ENCODE assay signal across 5 worm cellular contexts in genomic region chrX:12876795-12877530, ce11.
TF ChIP-seq lines count a peak whose summit lies in the region.

Gene bcat-1, plus strand, starts transcription at chrX:12877480.

TF ChIP-seq in whole organism, L1 larva, 84 proteins besides CTCF, POLR2A, EP300 and RAD21 (continues in another document):
- TF ChIP-seq lir-3 (tag; optimal IDR thresholded peaks at IDR 0.05; lab: Kevin White, UChicago; ENCODE audit: poor library complexity) (peak; percentile 54), ztf-4 (tag; optimal IDR thresholded peaks at IDR 0.05; lab: Kevin White, UChicago) (peak; percentile 20), ets-5 (GFP tag; IDR thresholded peaks at IDR 0.05; lab: Robert Waterston, UW) (no peak), lin-15B (tag; optimal IDR thresholded peaks at IDR 0.05; lab: Kevin White, UChicago) (no peak), nhr-77 (tag; optimal IDR thresholded peaks at IDR 0.05; lab: Kevin White, UChicago) (peak; percentile 46), xbp-1 (tag; optimal IDR thresholded peaks at IDR 0.05; lab: Kevin White, UChicago) (peak; percentile 69), aha-1 (tag; optimal IDR thresholded peaks at IDR 0.05; lab: Kevin White, UChicago) (no peak), dsc-1 (tag; optimal IDR thresholded peaks at IDR 0.05; lab: Kevin White, UChicago) (peak; percentile 55), nhr-19 (GFP tag; conservative IDR thresholded peaks at IDR 0.05; lab: Robert Waterston, UW) (peak; percentile 75), hpl-2 (GFP tag; optimal IDR thresholded peaks at IDR 0.05; lab: Kevin White, UChicago) (no peak), isw-1 (GFP tag; IDR thresholded peaks at IDR 0.05; lab: Robert Waterston, UW) (peak; percentile 14; the same call in 1 of the 2 replicates), ceh-63 (GFP tag; optimal IDR thresholded peaks at IDR 0.05; lab: Kevin White, UChicago) (no peak), grh-1 (GFP tag; IDR thresholded peaks at IDR 0.05; lab: Robert Waterston, UW) (no peak), nhr-11 (tag; optimal IDR thresholded peaks at IDR 0.05; lab: Kevin White, UChicago) (no peak), Y116A8C.19 (tag; optimal IDR thresholded peaks at IDR 0.05; lab: Kevin White, UChicago; ENCODE audit: borderline replicate concordance) (no peak), zag-1 (tag; optimal IDR thresholded peaks at IDR 0.05; lab: Kevin White, UChicago) (no peak), unc-30 (tag; optimal IDR thresholded peaks at IDR 0.05; lab: Kevin White, UChicago) (no peak), nhr-28 (tag; optimal IDR thresholded peaks at IDR 0.05; lab: Kevin White, UChicago) (no peak)

TF ChIP-seq in whole organism, L3 larva, 47 proteins besides CTCF, POLR2A, EP300 and RAD21 (continues in another document):
- TF ChIP-seq aly-2 (tag; optimal IDR thresholded peaks at IDR 0.05; lab: Kevin White, UChicago) (no peak), ceh-9 (tag; optimal IDR thresholded peaks at IDR 0.05; lab: Kevin White, UChicago) (no peak), lsy-12 (tag; optimal IDR thresholded peaks at IDR 0.05; lab: Kevin White, UChicago) (no peak), egl-5 (tag; optimal IDR thresholded peaks at IDR 0.05; lab: Kevin White, UChicago) (peak; percentile 34), pqm-1 (tag; optimal IDR thresholded peaks at IDR 0.05; lab: Kevin White, UChicago) (no peak), jun-1 (tag; optimal IDR thresholded peaks at IDR 0.05; lab: Kevin White, UChicago) (no peak), mml-1 (tag; optimal IDR thresholded peaks at IDR 0.05; lab: Kevin White, UChicago) (no peak), ceh-16 (tag; optimal IDR thresholded peaks at IDR 0.05; lab: Kevin White, UChicago) (no peak), tbx-2 (tag; optimal IDR thresholded peaks at IDR 0.05; lab: Kevin White, UChicago) (peak; percentile 20), nhr-11 (tag; optimal IDR thresholded peaks at IDR 0.05; lab: Kevin White, UChicago) (peak; percentile 50), unc-62 (GFP tag; optimal IDR thresholded peaks at IDR 0.05; lab: Kevin White, UChicago) (peak; percentile 21), ama-1 (optimal IDR thresholded peaks at IDR 0.05; lab: Kevin White, UChicago) (peak; percentile 43), pha-4 (tag; optimal IDR thresholded peaks at IDR 0.05; lab: Kevin White, UChicago) (peak; percentile 79), nhr-43 (tag; optimal IDR thresholded peaks at IDR 0.05; lab: Kevin White, UChicago; ENCODE audit: poor library complexity, severe bottlenecking) (peak; percentile 3), mdl-1 (tag; optimal IDR thresholded peaks at IDR 0.05; lab: Kevin White, UChicago) (peak; percentile 84), hmg-11 (tag; optimal IDR thresholded peaks at IDR 0.05; lab: Kevin White, UChicago) (peak; percentile 84), nhr-25 (tag; optimal IDR thresholded peaks at IDR 0.05; lab: Kevin White, UChicago) (no peak), nfya-1 (tag; optimal IDR thresholded peaks at IDR 0.05; lab: Kevin White, UChicago; ENCODE audit: insufficient read depth) (peak; percentile 76), unc-39 (tag; optimal IDR thresholded peaks at IDR 0.05; lab: Kevin White, UChicago) (no peak)

TF ChIP-seq in whole organism, early embryonic, 17 proteins besides CTCF, POLR2A, EP300 and RAD21:
- TF ChIP-seq scrt-1 (GFP tag; IDR thresholded peaks at IDR 0.05; lab: Robert Waterston, UW) (no peak), hmg-4 (GFP tag; optimal IDR thresholded peaks at IDR 0.05; lab: Kevin White, UChicago) (no peak), ama-1 (optimal IDR thresholded peaks at IDR 0.05; lab: Kevin White, UChicago) (no peak), aly-1 (tag; optimal IDR thresholded peaks at IDR 0.05; lab: Kevin White, UChicago) (peak; percentile 13), B0310.2 (tag; optimal IDR thresholded peaks at IDR 0.05; lab: Kevin White, UChicago) (no peak), pes-1 (GFP tag; IDR thresholded peaks at IDR 0.05; lab: Robert Waterston, UW) (no peak), hmbx-1 (tag; optimal IDR thresholded peaks at IDR 0.05; lab: Kevin White, UChicago) (no peak), flt-1 (GFP tag; IDR thresholded peaks at IDR 0.05; lab: Robert Waterston, UW) (no peak)

TF ChIP-seq in whole organism, midembryonic, 9 proteins besides CTCF, POLR2A, EP300 and RAD21:
- TF ChIP-seq ref-1 (GFP tag; conservative IDR thresholded peaks at IDR 0.05; lab: Robert Waterston, UW) (no peak), cog-1 (tag; optimal IDR thresholded peaks at IDR 0.05; lab: Kevin White, UChicago) (peak; percentile 4)

TF ChIP-seq in whole organism, young adult, 124 proteins besides CTCF, POLR2A, EP300 and RAD21 (continues in another document):
- no peak for TF ChIP-seq nhr-120 (GFP tag; IDR thresholded peaks at IDR 0.05; lab: Robert Waterston, UW)
- no peak for TF ChIP-seq madf-8 (GFP tag; conservative IDR thresholded peaks at IDR 0.05; lab: Robert Waterston, UW)
- TF ChIP-seq ceh-100 (GFP tag; IDR thresholded peaks at IDR 0.05; lab: Robert Waterston, UW): no peak
- TF ChIP-seq egl-44 (GFP tag; IDR thresholded peaks at IDR 0.05; lab: Robert Waterston, UW): no peak
- no peak for TF ChIP-seq dpl-1 (GFP tag; optimal IDR thresholded peaks at IDR 0.05; lab: Kevin White, UChicago)
- TF ChIP-seq fkh-3 (tag; optimal IDR thresholded peaks at IDR 0.05; lab: Kevin White, UChicago): no peak
- peak; percentile 91 for TF ChIP-seq egrh-3 (GFP tag; IDR thresholded peaks at IDR 0.05; lab: Robert Waterston, UW)
- no peak for TF ChIP-seq nfya-2 (GFP tag; IDR thresholded peaks at IDR 0.05; lab: Robert Waterston, UW)
- no peak for TF ChIP-seq akir-1 (GFP tag; optimal IDR thresholded peaks at IDR 0.05; lab: Kevin White, UChicago)
- TF ChIP-seq rec-8 (tag; optimal IDR thresholded peaks at IDR 0.05; lab: Kevin White, UChicago): no peak
- TF ChIP-seq athp-1 (tag; optimal IDR thresholded peaks at IDR 0.05; lab: Kevin White, UChicago): no peak
- TF ChIP-seq attf-6 (GFP tag; IDR thresholded peaks at IDR 0.05; lab: Robert Waterston, UW): no peak
- peak; percentile 16 for TF ChIP-seq somi-1 (GFP tag; optimal IDR thresholded peaks at IDR 0.05; lab: Kevin White, UChicago)
- peak; percentile 40 for TF ChIP-seq ceh-27 (GFP tag; optimal IDR thresholded peaks at IDR 0.05; lab: Kevin White, UChicago)
- TF ChIP-seq Y79H2A.3 (GFP tag; conservative IDR thresholded peaks at IDR 0.05; lab: Robert Waterston, UW): no peak
- peak; percentile 33 for TF ChIP-seq ets-4 (GFP tag; optimal IDR thresholded peaks at IDR 0.05; lab: Kevin White, UChicago)
- TF ChIP-seq F49E8.2 (tag; optimal IDR thresholded peaks at IDR 0.05; lab: Kevin White, UChicago; ENCODE audit: insufficient read depth): no peak
- TF ChIP-seq nhr-90 (tag; optimal IDR thresholded peaks at IDR 0.05; lab: Kevin White, UChicago): no peak
- no peak for TF ChIP-seq Y67H2A.10 (GFP tag; conservative IDR thresholded peaks at IDR 0.05; lab: Robert Waterston, UW)
- TF ChIP-seq mel-28 (tag; optimal IDR thresholded peaks at IDR 0.05; lab: Kevin White, UChicago; ENCODE audit: borderline replicate concordance): no peak
- TF ChIP-seq let-526 (GFP tag; IDR thresholded peaks at IDR 0.05; lab: Robert Waterston, UW): no peak
- TF ChIP-seq tlf-1 (GFP tag; optimal IDR thresholded peaks at IDR 0.05; lab: Kevin White, UChicago): peak; percentile 1
- no peak for TF ChIP-seq gei-17 (GFP tag; optimal IDR thresholded peaks at IDR 0.05; lab: Kevin White, UChicago)
- TF ChIP-seq F52B5.7 (tag; optimal IDR thresholded peaks at IDR 0.05; lab: Kevin White, UChicago): peak; percentile 11
- no peak for TF ChIP-seq snpc-1.1 (tag; optimal IDR thresholded peaks at IDR 0.05; lab: Kevin White, UChicago; ENCODE audit: insufficient read depth)
- TF ChIP-seq nhr-80 (tag; optimal IDR thresholded peaks at IDR 0.05; lab: Kevin White, UChicago): peak; percentile 73
- no peak for TF ChIP-seq snpc-1.3 (tag; optimal IDR thresholded peaks at IDR 0.05; lab: Kevin White, UChicago; ENCODE audit: insufficient read depth)
- TF ChIP-seq mcd-1 (GFP tag; IDR thresholded peaks at IDR 0.05; lab: Robert Waterston, UW): peak; percentile 43; the same call in 1 of the 2 replicates
- TF ChIP-seq ztf-28 (GFP tag; IDR thresholded peaks at IDR 0.05; lab: Robert Waterston, UW): no peak
- peak; percentile 30 for TF ChIP-seq lin-40 (tag; optimal IDR thresholded peaks at IDR 0.05; lab: Kevin White, UChicago)
- TF ChIP-seq tbx-9 (tag; optimal IDR thresholded peaks at IDR 0.05; lab: Kevin White, UChicago; ENCODE audit: borderline replicate concordance): no peak
- TF ChIP-seq hlh-12 (tag; optimal IDR thresholded peaks at IDR 0.05; lab: Kevin White, UChicago): no peak
- TF ChIP-seq nfya-1 (tag; optimal IDR thresholded peaks at IDR 0.05; lab: Kevin White, UChicago; ENCODE audit: borderline replicate concordance, insufficient read depth): no peak
- TF ChIP-seq D2030.7 (GFP tag; IDR thresholded peaks at IDR 0.05; lab: Robert Waterston, UW): no peak
- TF ChIP-seq hmg-20 (GFP tag; IDR thresholded peaks at IDR 0.05; lab: Robert Waterston, UW): no peak
- no peak for TF ChIP-seq ceh-79 (tag; optimal IDR thresholded peaks at IDR 0.05; lab: Kevin White, UChicago)
- no peak for TF ChIP-seq ceh-40 (GFP tag; IDR thresholded peaks at IDR 0.05; lab: Robert Waterston, UW)
- TF ChIP-seq attf-5 (GFP tag; optimal IDR thresholded peaks at IDR 0.05; lab: Kevin White, UChicago): peak; percentile 58
- no peak for TF ChIP-seq lsy-27 (tag; optimal IDR thresholded peaks at IDR 0.05; lab: Kevin White, UChicago; ENCODE audit: borderline replicate concordance, insufficient read depth)
- no peak for TF ChIP-seq cebp-2 (GFP tag; IDR thresholded peaks at IDR 0.05; lab: Robert Waterston, UW)
- TF ChIP-seq bed-2 (GFP tag; IDR thresholded peaks at IDR 0.05; lab: Robert Waterston, UW): no peak
- TF ChIP-seq Y53G8AR.9 (GFP tag; conservative IDR thresholded peaks at IDR 0.05; lab: Robert Waterston, UW): no peak
- no peak for TF ChIP-seq F10E7.11 (tag; optimal IDR thresholded peaks at IDR 0.05; lab: Kevin White, UChicago)
- no peak for TF ChIP-seq bed-1 (GFP tag; IDR thresholded peaks at IDR 0.05; lab: Robert Waterston, UW)
- 0 out of 2 replicates have a peak, but pooled peaks have one; percentile 28 for TF ChIP-seq rcor-1 (GFP tag; IDR thresholded peaks at IDR 0.05; lab: Robert Waterston, UW)
- no peak for TF ChIP-seq Y53F4B.3 (GFP tag; IDR thresholded peaks at IDR 0.05; lab: Robert Waterston, UW)
- no peak for TF ChIP-seq T07F8.4 (tag; optimal IDR thresholded peaks at IDR 0.05; lab: Kevin White, UChicago)
- no peak for TF ChIP-seq ZK185.1 (tag; optimal IDR thresholded peaks at IDR 0.05; lab: Kevin White, UChicago; ENCODE audit: poor library complexity, severe bottlenecking)
- TF ChIP-seq aptf-2 (GFP tag; conservative IDR thresholded peaks at IDR 0.05; lab: Robert Waterston, UW): no peak
- TF ChIP-seq lsl-1 (GFP tag; optimal IDR thresholded peaks at IDR 0.05; lab: Kevin White, UChicago): no peak
- TF ChIP-seq sptf-2 (GFP tag; optimal IDR thresholded peaks at IDR 0.05; lab: Kevin White, UChicago): no peak

Comparison
In these comparisons a context has a peak if more than half of its experiments do, and no peak if none do; other contexts are left out.
1. Of the 8 proteins assayed by ChIP-seq in both whole organism, young adult and whole organism, L1 larva: peak only in whole organism, young adult: none; only in whole organism, L1 larva: ama-1 and nhr-90; in both: none; in neither: 4; mixed calls (peak in some experiments, not most) for 2.